Fruit fly (Drosophila melanogaster) whole organism, embryonic: ENCODE measurements around the gene Cpr65Az.

ENCODE experiments used
- Abd-B ChIP-seq: fragments of 200-800 bp; sonication (Bioruptor generic); optimal IDR thresholded peaks from 2 replicates; lab custom pipeline; 2018; ENCODE audit warnings: missing biosample characterization, mild to moderate bottlenecking, missing genetic modification characterization, moderate library complexity
- CG9609 ChIP-seq: fragments of 200-800 bp; sonication (Bioruptor generic); optimal IDR thresholded peaks from 3 replicates; lab custom pipeline; 2016; ENCODE audit warnings: missing biosample characterization, missing genetic modification characterization
- Dfd ChIP-seq, 2 experiments: fragments of >200 bp; optimal IDR thresholded peaks; 2 replicates each; lab custom pipeline; 2017; ENCODE audit warnings: missing biosample characterization in 2 of 2, missing genetic modification characterization in 2 of 2
- prd ChIP-seq, 3 experiments: fragments of >200 bp in 2 of 3; fragments of 200-800 bp in 1 of 3; sonication (Bioruptor generic) in 1 of 3; optimal IDR thresholded peaks in 2 of 3; IDR thresholded peaks in 1 of 3; 2 replicates in 2 of 3; 3 replicates in 1 of 3; pipeline versions ENCODE4 v1.3.6 to Lab custom; 2017 to 2022; ENCODE audit warnings: missing biosample characterization in 1 of 3, missing genetic modification characterization in 1 of 3
- usp ChIP-seq: fragments of >200 bp; optimal IDR thresholded peaks from 2 replicates; lab custom pipeline; 2017; ENCODE audit warnings: missing biosample characterization, missing genetic modification characterization

- TF ChIP-seq Abd-B (no peak), Dfd (GFP tag; optimal IDR thresholded peaks at IDR 0.05; lab: Kevin White, UChicago) (no peak), prd (optimal IDR thresholded peaks at IDR 0.05; lab: Kevin White, UChicago) (no peak), prd (GFP tag; IDR thresholded peaks at IDR 0.05; lab: Robert Waterston, UW) (no peak), usp (GFP tag; lab: Kevin White, UChicago) (no peak), CG9609 (GFP tag; lab: Kevin White, UChicago) (no peak)
These were observed 35.3 kb upstream of the Cpr65Az start for dm6 chr3L:6125409-6125689.
